Fruit fly (Drosophila melanogaster): Measurements from ENCODE around the gene CG31815.

Gene CG31815

dm6 chr2L:16587654-16588348 is 17.8 kb upstream of the CG31815 start (continued):
- no peak for TF ChIP-seq CG16779 (GFP tag; IDR thresholded peaks at IDR 0.05)
- TF ChIP-seq CG10147 (GFP tag; optimal IDR thresholded peaks at IDR 0.05), result no peak
- TF ChIP-seq ac (GFP tag; optimal IDR thresholded peaks at IDR 0.05), result no peak
- TF ChIP-seq Hr78 (GFP tag; optimal IDR thresholded peaks at IDR 0.05), result peak in 1 of 2 experiments; percentile 14
- TF ChIP-seq Awh (GFP tag; IDR thresholded peaks at IDR 0.05), result no peak
- TF ChIP-seq E2f2 (GFP tag; IDR thresholded peaks at IDR 0.05), result no peak
- no peak for TF ChIP-seq CG15269 (tag; optimal IDR thresholded peaks at IDR 0.05)
- no peak for TF ChIP-seq ro (GFP tag; IDR thresholded peaks at IDR 0.05)
- TF ChIP-seq CG12659 (GFP tag; optimal IDR thresholded peaks at IDR 0.05), result no peak

- TF ChIP-seq CG32767 (GFP tag; IDR thresholded peaks at IDR 0.05) (0 out of 2 replicates have a peak, but pooled peaks have one; percentile 29), Sin3A (optimal IDR thresholded peaks at IDR 0.05) (no peak), bsh (GFP tag; optimal IDR thresholded peaks at IDR 0.05) (peak in 1 of 2 experiments; percentile 72), CG17359 (tag; optimal IDR thresholded peaks at IDR 0.05) (peak; percentile 21), z (GFP tag; IDR thresholded peaks at IDR 0.05) (0 out of 3 replicates have a peak, but pooled peaks have one; percentile 54), pros (GFP tag; optimal IDR thresholded peaks at IDR 0.05) (peak; percentile 77), Drgx (GFP tag; IDR thresholded peaks at IDR 0.05) (peak; percentile 42; the same call in 1 of the 2 replicates), CG15601 (tag; optimal IDR thresholded peaks at IDR 0.05) (peak; percentile 0), CG4360 (GFP tag; IDR thresholded peaks at IDR 0.05) (peak; percentile 92), Awh (GFP tag; IDR thresholded peaks at IDR 0.05) (no peak), CG7745 (tag; optimal IDR thresholded peaks at IDR 0.05) (peak; percentile 34), unpg (GFP tag; optimal IDR thresholded peaks at IDR 0.05) (no peak), CG32772 (GFP tag; IDR thresholded peaks at IDR 0.05) (peak; percentile 53; the same call in 1 of the 2 replicates), kni (GFP tag; optimal IDR thresholded peaks at IDR 0.05) (peak; percentile 52), da (GFP tag; optimal IDR thresholded peaks at IDR 0.05) (no peak), sens (GFP tag) (peak; percentile 74), CG15696 (tag; optimal IDR thresholded peaks at IDR 0.05) (peak; percentile 34), ewg (GFP tag; optimal IDR thresholded peaks at IDR 0.05) (no peak), eve (GFP tag; optimal IDR thresholded peaks at IDR 0.05) (peak in 1 of 2 experiments; percentile 31), cg (GFP tag; optimal IDR thresholded peaks at IDR 0.05) (peak; percentile 73), sqz (GFP tag; optimal IDR thresholded peaks at IDR 0.05) (peak; percentile 82), CG11504 (tag; optimal IDR thresholded peaks at IDR 0.05) (no peak), CG10431 (GFP tag; optimal IDR thresholded peaks at IDR 0.05) (peak; percentile 5), CG3163 (GFP tag; optimal IDR thresholded peaks at IDR 0.05) (peak; percentile 67), stwl (tag; optimal IDR thresholded peaks at IDR 0.05) (peak; percentile 9), Dll (GFP tag; IDR thresholded peaks at IDR 0.05; ENCODE audit: partially characterized antibody) (no peak), CG2199 (GFP tag; IDR thresholded peaks at IDR 0.05) (0 out of 3 replicates have a peak, but pooled peaks have one; percentile 81), chinmo (GFP tag; IDR thresholded peaks at IDR 0.05; ENCODE audit: partially characterized antibody) (no peak), psq (GFP tag; optimal IDR thresholded peaks at IDR 0.05) (peak; percentile 27), CG17385 (GFP tag; optimal IDR thresholded peaks at IDR 0.05) (peak; percentile 42)
Observed at dm6 chr2L:16588691-16589102, 16.9 kb upstream of the CG31815 start.
